Worm (Caenorhabditis elegans): ENCODE data around the gene tsp-5.
A peak's percentile ranks its signal among the peaks of the same experiment; 100 is the strongest.

The tsp-5 gene

DNA sequence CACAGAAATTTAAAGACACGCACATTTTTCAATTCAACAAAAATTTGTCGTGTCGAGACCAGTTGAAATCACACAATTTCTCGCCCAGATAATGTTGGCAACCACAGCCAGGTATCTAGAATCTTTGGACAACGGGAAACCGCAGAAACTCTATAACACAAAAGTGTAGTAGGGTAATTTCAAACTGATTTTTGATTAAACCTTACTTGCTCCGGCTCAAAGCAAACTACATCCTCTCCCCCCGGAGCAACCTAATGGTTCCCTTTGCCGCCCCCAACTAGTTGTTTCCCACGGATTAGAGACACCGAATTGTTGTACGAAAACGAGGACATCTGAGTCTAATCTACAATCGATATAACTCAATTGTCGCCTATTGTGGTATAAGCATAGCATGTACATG, 37.2 kb downstream of the tsp-5 start:
- TF ChIP-seq ceh-16 (tag; optimal IDR thresholded peaks at IDR 0.05) (no peak), nhr-76 (tag; optimal IDR thresholded peaks at IDR 0.05) (no peak), pha-4 (tag; optimal IDR thresholded peaks at IDR 0.05) (no peak), nhr-43 (tag; optimal IDR thresholded peaks at IDR 0.05; ENCODE audit: poor library complexity, severe bottlenecking) (no peak), unc-62 (GFP tag; optimal IDR thresholded peaks at IDR 0.05) (no peak), fkh-10 (GFP tag; optimal IDR thresholded peaks at IDR 0.05) (no peak), sea-2 (GFP tag; optimal IDR thresholded peaks at IDR 0.05) (no peak), nhr-25 (tag; optimal IDR thresholded peaks at IDR 0.05) (no peak), lsy-12 (tag; optimal IDR thresholded peaks at IDR 0.05) (no peak), nhr-77 (tag; optimal IDR thresholded peaks at IDR 0.05) (no peak), daf-12 (tag; optimal IDR thresholded peaks at IDR 0.05) (no peak)

DNA sequence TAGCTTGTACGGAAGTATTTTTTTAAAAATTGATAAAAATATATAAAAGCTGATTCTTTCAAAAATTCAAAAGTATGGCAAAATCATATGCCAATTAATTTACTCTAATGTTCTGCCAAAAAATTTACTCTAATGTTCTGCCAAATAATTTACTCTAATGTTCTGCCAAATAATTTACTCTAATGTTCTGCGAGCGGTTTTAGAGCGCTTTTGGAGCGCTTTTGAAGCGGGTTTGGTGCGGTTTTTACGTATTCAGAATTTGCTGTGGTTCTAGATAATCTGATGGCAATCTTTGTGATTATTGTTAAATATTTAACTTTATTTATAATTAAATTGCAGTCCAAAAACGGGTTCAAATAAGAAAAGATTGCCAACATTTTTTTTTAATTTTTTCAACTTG, 42.2 kb downstream of the tsp-5 start:
- TF ChIP-seq nhr-28 (tag; optimal IDR thresholded peaks at IDR 0.05) = no peak
- TF ChIP-seq fkh-10 (GFP tag; optimal IDR thresholded peaks at IDR 0.05) = no peak
- TF ChIP-seq hmg-11 (tag; optimal IDR thresholded peaks at IDR 0.05) = no peak
- no peak for TF ChIP-seq tbx-2 (tag; optimal IDR thresholded peaks at IDR 0.05)
- TF ChIP-seq skn-1 (tag; optimal IDR thresholded peaks at IDR 0.05) = no peak
- no peak for TF ChIP-seq ceh-16 (tag; optimal IDR thresholded peaks at IDR 0.05)
- no peak for TF ChIP-seq elt-3 (tag; optimal IDR thresholded peaks at IDR 0.05)
- no peak for TF ChIP-seq daf-12 (tag; optimal IDR thresholded peaks at IDR 0.05)
- no peak for TF ChIP-seq egl-5 (tag; optimal IDR thresholded peaks at IDR 0.05)
- no peak for TF ChIP-seq fkh-2 (tag; optimal IDR thresholded peaks at IDR 0.05)
- no peak for TF ChIP-seq nhr-43 (tag; optimal IDR thresholded peaks at IDR 0.05; ENCODE audit: poor library complexity, severe bottlenecking)
- no peak for TF ChIP-seq ama-1 (optimal IDR thresholded peaks at IDR 0.05)
- no peak for TF ChIP-seq nhr-12 (tag; optimal IDR thresholded peaks at IDR 0.05)
- no peak for TF ChIP-seq pqm-1 (tag; optimal IDR thresholded peaks at IDR 0.05)
- no peak for TF ChIP-seq eor-1 (tag; optimal IDR thresholded peaks at IDR 0.05)
- no peak for TF ChIP-seq elt-2 (tag; optimal IDR thresholded peaks at IDR 0.05)
- no peak for TF ChIP-seq elt-1 (tag; optimal IDR thresholded peaks at IDR 0.05)
- TF ChIP-seq nhr-67 (tag; optimal IDR thresholded peaks at IDR 0.05) = no peak

DNA sequence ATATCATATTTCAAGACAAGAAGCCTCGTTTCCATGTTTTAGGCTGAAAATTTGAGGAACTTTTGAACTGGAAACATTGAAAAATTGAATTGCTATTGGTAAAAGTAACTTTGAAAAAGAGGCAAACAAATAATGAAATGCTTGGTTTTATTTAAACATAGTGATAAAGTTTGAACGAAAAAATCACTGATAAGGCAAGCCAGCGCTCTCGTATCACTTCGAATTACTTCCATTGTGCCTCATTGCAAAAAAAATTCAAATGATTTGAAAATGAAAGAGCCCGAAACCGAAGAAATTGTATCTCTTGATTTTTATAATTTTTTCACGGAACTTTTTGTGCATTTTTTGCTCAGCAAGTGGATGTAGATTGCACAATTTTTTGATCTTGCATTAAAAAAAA, 43.4 kb downstream of the tsp-5 start, which contains the start of gene F52G2.3:
F52G2.3 (minus strand) TSS at position 43 of the 400 bp plus-strand sequence.
- TF ChIP-seq unc-62 (GFP tag; optimal IDR thresholded peaks at IDR 0.05) (no peak), ceh-28 (tag; optimal IDR thresholded peaks at IDR 0.05) (no peak), elt-1 (tag; optimal IDR thresholded peaks at IDR 0.05) (no peak), nhr-23 (tag; optimal IDR thresholded peaks at IDR 0.05) (no peak), pqm-1 (tag; optimal IDR thresholded peaks at IDR 0.05) (peak; percentile 20), nhr-76 (tag; optimal IDR thresholded peaks at IDR 0.05) (no peak), nhr-28 (tag; optimal IDR thresholded peaks at IDR 0.05) (no peak), elt-2 (tag; optimal IDR thresholded peaks at IDR 0.05) (peak; percentile 62), ceh-82 (tag; optimal IDR thresholded peaks at IDR 0.05) (no peak), eor-1 (tag; optimal IDR thresholded peaks at IDR 0.05) (no peak), mdl-1 (tag; optimal IDR thresholded peaks at IDR 0.05) (no peak), nfya-1 (tag; optimal IDR thresholded peaks at IDR 0.05; ENCODE audit: insufficient read depth) (no peak), nhr-77 (tag; optimal IDR thresholded peaks at IDR 0.05) (no peak), nhr-237 (tag; optimal IDR thresholded peaks at IDR 0.05) (no peak), daf-12 (tag; optimal IDR thresholded peaks at IDR 0.05) (no peak), nhr-11 (tag; optimal IDR thresholded peaks at IDR 0.05) (no peak), snpc-4 (tag; optimal IDR thresholded peaks at IDR 0.05) (no peak)
